Fruit fly (Drosophila melanogaster) whole organism, larva: Measurements from ENCODE around the gene hiw.

Source experiments
- noc ChIP-seq: fragments of 200-800 bp; sonication (Bioruptor generic); optimal IDR thresholded peaks from 3 replicates; lab custom pipeline; 2019; ENCODE audit warnings: missing biosample characterization, mild to moderate bottlenecking, missing genetic modification characterization, moderate library complexity

Gene hiw

dm6 chrX:15028152-15028551 is 35.1 kb downstream of the hiw start:
- no peak for TF ChIP-seq noc

- TF ChIP-seq noc, result no peak
These were observed 36.3 kb downstream of the hiw start for dm6 chrX:15026897-15027296.

- no peak for TF ChIP-seq noc
These were observed 37.5 kb downstream of the hiw start for dm6 chrX:15025737-15026136.

- TF ChIP-seq noc, result no peak
These were observed 38.5 kb downstream of the hiw start for dm6 chrX:15024728-15025127.

dm6 chrX:15023826-15024545 is 39.2 kb downstream of the hiw start, which contains the start of gene be:
Gene be, plus strand, starts transcription at chrX:15024436.
- TF ChIP-seq noc, result peak; percentile 87

- TF ChIP-seq noc, result no peak
These were observed 39.8 kb downstream of the hiw start for dm6 chrX:15023395-15023794.

dm6 chrX:15022219-15022618 is 41.0 kb downstream of the hiw start:
- peak; percentile 22 for TF ChIP-seq noc

dm6 chrX:15021021-15021477 is 42.2 kb downstream of the hiw start:
- TF ChIP-seq noc, result no peak

- no peak for TF ChIP-seq noc
These were observed 43.8 kb downstream of the hiw start for dm6 chrX:15019413-15019812.

dm6 chrX:14960856-14961255 is 102.4 kb downstream of the hiw start:
- TF ChIP-seq noc, result no peak
